Worm (Caenorhabditis elegans) whole organism, L4 larva: ENCODE data around the gene kin-5.

Source experiments
- attf-4 ChIP-seq: sonication (generic microtip); optimal IDR thresholded peaks from 3 replicates; lab custom pipeline; 2017; ENCODE audit warnings: missing biosample characterization, missing genetic modification characterization
- fkh-10 ChIP-seq: fragments of 150-350 bp; optimal IDR thresholded peaks from 2 replicates; lab custom pipeline; 2014; ENCODE audit warnings: missing biosample characterization, missing genetic modification reagents, missing genetic modification characterization
- fos-1 ChIP-seq: fragments of 150-350 bp; optimal IDR thresholded peaks from 2 replicates; lab custom pipeline; 2014; ENCODE audit warnings: missing biosample characterization, missing genetic modification characterization
- unc-62 ChIP-seq, 3 experiments: fragments of 150-350 bp in 1 of 3; sonication (generic microtip); optimal IDR thresholded peaks in 2 of 3; peaks in 1 of 3; 1 replicate in 1 of 3; 2 replicates in 2 of 3; lab custom pipeline; 2014 to 2017; ENCODE audit warnings: missing biosample characterization in 3 of 3, missing genetic modification characterization in 3 of 3, missing genetic modification reagents in 3 of 3, missing genotype in 1 of 3

DNA sequence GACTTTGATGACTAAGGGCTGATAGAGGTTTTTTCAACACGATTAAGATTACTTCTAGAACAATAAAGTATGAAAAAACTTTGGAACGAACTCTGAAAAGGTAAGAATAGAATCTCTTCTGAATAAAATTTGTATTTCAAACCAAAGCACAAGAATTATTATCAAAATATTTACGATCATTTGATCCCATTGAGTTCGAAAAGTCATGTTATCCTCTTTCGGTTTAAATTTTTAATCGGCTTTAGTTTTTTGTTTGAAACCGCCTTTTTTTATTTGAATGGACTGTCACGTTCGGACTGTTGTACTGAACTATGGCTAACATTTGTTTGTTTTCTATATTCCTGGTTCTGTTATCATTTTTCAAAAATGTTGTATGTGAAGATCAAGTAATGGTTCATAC, 5.4 kb upstream of the kin-5 start, which contains the start of gene C47E12.9:
- TF ChIP-seq unc-62 (GFP tag; optimal IDR thresholded peaks at IDR 0.05 in 1 of 2; lab: Kevin White, UChicago) (no peak), unc-62 (tag; optimal IDR thresholded peaks at IDR 0.05; lab: Kevin White, UChicago) (no peak), fos-1 (tag; lab: Kevin White, UChicago) (no peak), fkh-10 (GFP tag; lab: Kevin White, UChicago) (no peak), attf-4 (tag; lab: Kevin White, UChicago) (no peak)
